Worm (Caenorhabditis elegans) whole organism, young adult: ENCODE measurements around the gene Y4C6B.7.

ENCODE experiments used
- B0035.1 ChIP-seq: sonication (generic microtip); optimal IDR thresholded peaks from 2 replicates; lab custom pipeline; 2016; ENCODE audit warnings: missing genetic modification characterization, mild to moderate bottlenecking, missing compliant biosample characterization, missing genotype, missing genetic modification reagents
- B0261.1 ChIP-seq: sonication (generic microtip); optimal IDR thresholded peaks from 2 replicates; lab custom pipeline; 2016; ENCODE audit warnings: mild to moderate bottlenecking, missing genetic modification characterization, moderate library complexity, missing compliant biosample characterization
- B0336.3 ChIP-seq: fragments of 200-800 bp; sonication (Bioruptor generic); IDR thresholded peaks from 2 replicates; pipeline ENCODE4 v1.3.6; 2022; ENCODE audit warnings: missing genetic modification characterization, missing compliant biosample characterization
- F23B12.7 ChIP-seq: sonication (generic microtip); optimal IDR thresholded peaks from 2 replicates; lab custom pipeline; 2017; ENCODE audit warnings: missing genetic modification characterization, mild to moderate bottlenecking, missing compliant biosample characterization, antibody characterized with exemption, moderate library complexity; ENCODE audit not compliant: insufficient read depth
- F33H1.4 ChIP-seq: fragments of 200-800 bp; sonication (Bioruptor generic); IDR thresholded peaks from 2 replicates; pipeline ENCODE4 v1.3.6; 2022; ENCODE audit warnings: missing genetic modification reagents, missing genetic modification characterization, missing compliant biosample characterization
- F37B4.10 ChIP-seq: fragments of 200-800 bp; sonication (Bioruptor generic); IDR thresholded peaks from 2 replicates; pipeline ENCODE4 v1.3.6; 2022; ENCODE audit warnings: missing genetic modification characterization, missing compliant biosample characterization
- F57A8.1 ChIP-seq: fragments of 200-800 bp; sonication (Bioruptor generic); optimal IDR thresholded peaks from 2 replicates; lab custom pipeline; 2018; ENCODE audit warnings: mild to moderate bottlenecking, missing genetic modification characterization, moderate library complexity, missing compliant biosample characterization
- K12H6.12 ChIP-seq: fragments of 200-800 bp; sonication (Bioruptor generic); optimal IDR thresholded peaks from 2 replicates; lab custom pipeline; 2018; ENCODE audit warnings: mild to moderate bottlenecking, missing genetic modification characterization, missing compliant biosample characterization
- T26A5.8 ChIP-seq: sonication (generic microtip); optimal IDR thresholded peaks from 2 replicates; lab custom pipeline; 2016; ENCODE audit warnings: missing genetic modification characterization, missing compliant biosample characterization
- Y53F4B.3 ChIP-seq: fragments of 200-800 bp; sonication (Bioruptor generic); IDR thresholded peaks from 2 replicates; pipeline ENCODE4 v1.3.6; 2022; ENCODE audit warnings: missing genetic modification reagents, missing genetic modification characterization, missing compliant biosample characterization
- Y56A3A.18 ChIP-seq: fragments of 200-800 bp; sonication (Bioruptor generic); IDR thresholded peaks from 2 replicates; pipeline ENCODE4 v1.3.6; 2022; ENCODE audit warnings: missing genetic modification reagents, missing genetic modification characterization, missing compliant biosample characterization
- Y79H2A.3 ChIP-seq: fragments of 200-800 bp; sonication (Bioruptor generic); conservative IDR thresholded peaks from 2 replicates; pipeline ENCODE4 v1.3.6; 2022; ENCODE audit warnings: missing genetic modification reagents, missing genetic modification characterization, missing compliant biosample characterization
- atf-7 ChIP-seq: sonication (generic microtip); optimal IDR thresholded peaks from 2 replicates; lab custom pipeline; 2017; ENCODE audit warnings: mild to moderate bottlenecking, missing genetic modification characterization, missing compliant biosample characterization
- attf-6 ChIP-seq: fragments of 200-800 bp; sonication (Bioruptor generic); IDR thresholded peaks from 2 replicates; pipeline ENCODE4 v1.3.6; 2022; ENCODE audit warnings: missing genetic modification reagents, missing genetic modification characterization, missing compliant biosample characterization
- bed-2 ChIP-seq: fragments of 200-800 bp; sonication (Bioruptor generic); IDR thresholded peaks from 2 replicates; pipeline ENCODE4 v1.3.6; 2022; ENCODE audit warnings: missing genetic modification reagents, missing genetic modification characterization, missing compliant biosample characterization
- ccch-3 ChIP-seq: fragments of 200-800 bp; sonication (Bioruptor generic); optimal IDR thresholded peaks from 2 replicates; lab custom pipeline; 2018; ENCODE audit warnings: mild to moderate bottlenecking, missing genetic modification characterization, missing compliant biosample characterization
- cebp-2 ChIP-seq: fragments of 200-800 bp; sonication (Bioruptor generic); IDR thresholded peaks from 2 replicates; pipeline ENCODE4 v1.3.6; 2022; ENCODE audit warnings: missing genetic modification characterization, missing compliant biosample characterization
- ceh-27 ChIP-seq: fragments of 200-800 bp; sonication (Bioruptor generic); optimal IDR thresholded peaks from 2 replicates; lab custom pipeline; 2018; ENCODE audit warnings: mild to moderate bottlenecking, missing genetic modification characterization, moderate library complexity, missing compliant biosample characterization
- ceh-40 ChIP-seq: fragments of 200-800 bp; sonication (Bioruptor generic); IDR thresholded peaks from 2 replicates; pipeline ENCODE4 v1.3.6; 2022; ENCODE audit warnings: missing genetic modification characterization, missing compliant biosample characterization
- ceh-79 ChIP-seq: sonication (generic microtip); optimal IDR thresholded peaks from 2 replicates; lab custom pipeline; 2017; ENCODE audit warnings: mild to moderate bottlenecking, missing genetic modification characterization, missing compliant biosample characterization
- egl-18 ChIP-seq: fragments of 200-800 bp; sonication (Bioruptor generic); IDR thresholded peaks from 2 replicates; pipeline ENCODE4 v1.3.6; 2022; ENCODE audit warnings: missing genetic modification reagents, missing genetic modification characterization, missing compliant biosample characterization
- ekl-4 ChIP-seq: fragments of 200-800 bp; sonication (Bioruptor generic); IDR thresholded peaks from 2 replicates; pipeline ENCODE4 v1.3.6; 2022; ENCODE audit warnings: missing genetic modification reagents, missing genetic modification characterization, missing compliant biosample characterization
- ets-4 ChIP-seq: fragments of 200-800 bp; sonication (Bioruptor generic); optimal IDR thresholded peaks from 2 replicates; lab custom pipeline; 2018; ENCODE audit warnings: mild to moderate bottlenecking, missing genetic modification characterization, missing compliant biosample characterization
- gei-17 ChIP-seq: fragments of 200-800 bp; sonication (Bioruptor generic); optimal IDR thresholded peaks from 2 replicates; lab custom pipeline; 2018; ENCODE audit warnings: mild to moderate bottlenecking, missing genetic modification characterization, missing compliant biosample characterization
- hmg-1.2 ChIP-seq: fragments of 200-800 bp; sonication (Bioruptor generic); IDR thresholded peaks from 2 replicates; pipeline ENCODE4 v1.3.6; 2022; ENCODE audit warnings: missing genetic modification reagents, missing genetic modification characterization, missing compliant biosample characterization
- hmg-20 ChIP-seq: fragments of 200-800 bp; sonication (Bioruptor generic); IDR thresholded peaks from 2 replicates; pipeline ENCODE4 v1.3.6; 2022; ENCODE audit warnings: missing genetic modification reagents, missing genetic modification characterization, missing compliant biosample characterization
- hrde-1 ChIP-seq: sonication (generic microtip); optimal IDR thresholded peaks from 2 replicates; lab custom pipeline; 2016; ENCODE audit warnings: missing genetic modification characterization, mild to moderate bottlenecking, missing compliant biosample characterization, moderate library complexity, missing genotype, missing genetic modification reagents, borderline replicate concordance
- hsf-1 ChIP-seq: fragments of 200-800 bp; sonication (Bioruptor generic); IDR thresholded peaks from 2 replicates; pipeline ENCODE4 v1.3.6; 2022; ENCODE audit warnings: missing genetic modification reagents, missing genetic modification characterization, missing compliant biosample characterization
- lin-40 ChIP-seq: sonication (generic microtip); optimal IDR thresholded peaks from 2 replicates; lab custom pipeline; 2016; ENCODE audit warnings: missing genetic modification characterization, mild to moderate bottlenecking, missing compliant biosample characterization, missing genotype, missing genetic modification reagents
- madf-3 ChIP-seq: fragments of 200-800 bp; sonication (Bioruptor generic); IDR thresholded peaks from 2 replicates; pipeline ENCODE4 v1.3.6; 2022; ENCODE audit warnings: missing genetic modification reagents, missing genetic modification characterization, missing compliant biosample characterization
- mcd-1 ChIP-seq: fragments of 200-800 bp; sonication (Bioruptor generic); IDR thresholded peaks from 2 replicates; pipeline ENCODE4 v1.3.6; 2022; ENCODE audit warnings: missing genetic modification reagents, missing genetic modification characterization, missing compliant biosample characterization
- nfyb-1 ChIP-seq: fragments of 200-800 bp; sonication (Bioruptor generic); IDR thresholded peaks from 2 replicates; pipeline ENCODE4 v1.3.6; 2022; ENCODE audit warnings: missing genetic modification reagents, missing genetic modification characterization, missing compliant biosample characterization
- nhr-179 ChIP-seq: sonication (generic microtip); optimal IDR thresholded peaks from 2 replicates; lab custom pipeline; 2016; ENCODE audit warnings: mild to moderate bottlenecking, missing genetic modification characterization, missing compliant biosample characterization
- nhr-90 ChIP-seq: sonication (generic microtip); optimal IDR thresholded peaks from 2 replicates; lab custom pipeline; 2016; ENCODE audit warnings: missing genotype, mild to moderate bottlenecking, missing genetic modification characterization, missing compliant biosample characterization
- pbrm-1 ChIP-seq: fragments of 200-800 bp; sonication (Bioruptor generic); IDR thresholded peaks from 2 replicates; pipeline ENCODE4 v1.3.6; 2022; ENCODE audit warnings: missing genetic modification reagents, missing genetic modification characterization, missing compliant biosample characterization
- repo-1 ChIP-seq: sonication (generic microtip); optimal IDR thresholded peaks from 2 replicates; lab custom pipeline; 2017; ENCODE audit warnings: mild to moderate bottlenecking, missing genetic modification characterization, missing compliant biosample characterization
- rpc-1 ChIP-seq, 2 experiments: fragments of 150-350 bp in 1 of 2; sonication (generic microtip) in 1 of 2; optimal IDR thresholded peaks; 2 replicates each; lab custom pipeline; 2014 to 2018; ENCODE audit warnings: missing biosample characterization in 1 of 2, missing genetic modification characterization in 1 of 2, missing genetic modification reagents in 1 of 2, missing genotype in 1 of 2
- sdz-38 ChIP-seq: sonication (generic microtip); optimal IDR thresholded peaks from 2 replicates; lab custom pipeline; 2016; ENCODE audit warnings: missing genotype, missing genetic modification characterization, missing compliant biosample characterization
- snpc-1.1 ChIP-seq: sonication (generic microtip); optimal IDR thresholded peaks from 2 replicates; lab custom pipeline; 2017; ENCODE audit warnings: missing genetic modification characterization, mild to moderate bottlenecking, missing compliant biosample characterization, antibody characterized with exemption, moderate library complexity, missing genotype, missing genetic modification reagents; ENCODE audit not compliant: insufficient read depth
- snpc-1.3 ChIP-seq: sonication (generic microtip); optimal IDR thresholded peaks from 2 replicates; lab custom pipeline; 2017; ENCODE audit warnings: missing genetic modification characterization, mild to moderate bottlenecking, missing compliant biosample characterization, antibody characterized with exemption, moderate library complexity, missing genotype, missing genetic modification reagents; ENCODE audit not compliant: insufficient read depth
- sptf-2 ChIP-seq: fragments of 200-800 bp; sonication (Bioruptor generic); optimal IDR thresholded peaks from 2 replicates; lab custom pipeline; 2018; ENCODE audit warnings: mild to moderate bottlenecking, missing genetic modification characterization, missing compliant biosample characterization
- tbp1 ChIP-seq: fragments of 200-800 bp; sonication (Bioruptor generic); optimal IDR thresholded peaks from 2 replicates; lab custom pipeline; 2018; ENCODE audit warnings: mild to moderate bottlenecking, missing genetic modification characterization, missing compliant biosample characterization
- tbx-9 ChIP-seq: sonication (generic microtip); optimal IDR thresholded peaks from 2 replicates; lab custom pipeline; 2016; ENCODE audit warnings: borderline replicate concordance, missing genetic modification characterization, inconsistent platforms, missing compliant biosample characterization
- tlf-1 ChIP-seq: fragments of 200-800 bp; sonication (Bioruptor generic); optimal IDR thresholded peaks from 2 replicates; lab custom pipeline; 2018; ENCODE audit warnings: mild to moderate bottlenecking, missing genetic modification characterization, missing compliant biosample characterization
- unc-130 ChIP-seq: sonication (generic microtip); optimal IDR thresholded peaks from 2 replicates; lab custom pipeline; 2016; ENCODE audit warnings: missing genetic modification reagents, missing genetic modification characterization, missing compliant biosample characterization
- unc-62 ChIP-seq: fragments of 150-350 bp; optimal IDR thresholded peaks from 2 replicates; lab custom pipeline; 2014; ENCODE audit warnings: missing biosample characterization, missing genetic modification reagents, missing genetic modification characterization
- zim-3 ChIP-seq: sonication (generic microtip); optimal IDR thresholded peaks from 2 replicates; lab custom pipeline; 2017; ENCODE audit warnings: mild to moderate bottlenecking, missing genetic modification characterization, moderate library complexity, missing compliant biosample characterization
- ztf-18 ChIP-seq: sonication (generic microtip); optimal IDR thresholded peaks from 2 replicates; lab custom pipeline; 2016; ENCODE audit warnings: missing genotype, mild to moderate bottlenecking, missing genetic modification characterization, missing compliant biosample characterization
- ztf-6 ChIP-seq: fragments of 200-800 bp; sonication (Bioruptor generic); IDR thresholded peaks from 2 replicates; pipeline ENCODE4 v1.3.6; 2022; ENCODE audit warnings: missing genetic modification reagents, missing genetic modification characterization, missing compliant biosample characterization

Gene Y4C6B.7

ce11 chrIV:5389951-5390350, 36.7 kb upstream of the Y4C6B.7 start (continued):
- no peak for TF ChIP-seq ztf-18 (tag; lab: Kevin White, UChicago)
- no peak for TF ChIP-seq sptf-2
- peak; percentile 24 for TF ChIP-seq tlf-1
- TF ChIP-seq madf-3 = no peak; the same call in 1 of the 2 replicates
- TF ChIP-seq F37B4.10 (GFP tag; lab: Robert Waterston, UW) = no peak
- TF ChIP-seq repo-1 (tag; lab: Kevin White, UChicago) = no peak
- TF ChIP-seq Y79H2A.3 (GFP tag; lab: Robert Waterston, UW) = no peak
- peak; percentile 22 for TF ChIP-seq tbp1 (GFP tag; lab: Kevin White, UChicago)
- TF ChIP-seq hsf-1 (GFP tag; lab: Robert Waterston, UW) = peak; percentile 73
- peak; percentile 67 for TF ChIP-seq hrde-1 (tag; lab: Kevin White, UChicago)
- peak; percentile 45; the same call in 1 of the 2 replicates for TF ChIP-seq mcd-1
- no peak for TF ChIP-seq ets-4 (GFP tag; lab: Kevin White, UChicago)
- TF ChIP-seq Y56A3A.18 (GFP tag; lab: Robert Waterston, UW) = 0 out of 2 replicates have a peak, but pooled peaks have one; percentile 27
- peak; percentile 84 for TF ChIP-seq attf-6 (GFP tag; lab: Robert Waterston, UW)
- TF ChIP-seq snpc-1.1 (tag; lab: Kevin White, UChicago) = no peak
- no peak for TF ChIP-seq sdz-38 (tag; lab: Kevin White, UChicago)
- TF ChIP-seq atf-7 (tag; lab: Kevin White, UChicago) = no peak
- TF ChIP-seq ekl-4 (GFP tag; lab: Robert Waterston, UW) = peak; percentile 70; the same call in 1 of the 2 replicates
- TF ChIP-seq B0336.3 (GFP tag; lab: Robert Waterston, UW) = peak; percentile 82
- TF ChIP-seq cebp-2 (GFP tag; lab: Robert Waterston, UW) = no peak
- no peak for TF ChIP-seq nhr-179 (tag; lab: Kevin White, UChicago)
- no peak for TF ChIP-seq T26A5.8 (tag; lab: Kevin White, UChicago)
- TF ChIP-seq ceh-27 = no peak
- TF ChIP-seq bed-2 (GFP tag; lab: Robert Waterston, UW) = no peak
- peak; percentile 39 for TF ChIP-seq F33H1.4 (GFP tag; lab: Robert Waterston, UW)
- no peak for TF ChIP-seq B0261.1 (tag; lab: Kevin White, UChicago)
- no peak for TF ChIP-seq ceh-40
- TF ChIP-seq F57A8.1 (GFP tag; lab: Kevin White, UChicago) = no peak
- TF ChIP-seq rpc-1 (optimal IDR thresholded peaks at IDR 0.05; lab: Kevin White, UChicago) = no peak
- no peak for TF ChIP-seq rpc-1 (tag; optimal IDR thresholded peaks at IDR 0.05; lab: Kevin White, UChicago)
- TF ChIP-seq nfyb-1 = no peak
- no peak for TF ChIP-seq nhr-90
- no peak for TF ChIP-seq B0035.1
- no peak for TF ChIP-seq lin-40 (tag; lab: Kevin White, UChicago)
- no peak for TF ChIP-seq unc-62
- no peak for TF ChIP-seq unc-130 (GFP tag; lab: Kevin White, UChicago)
- 0 out of 2 replicates have a peak, but pooled peaks have one; percentile 13 for TF ChIP-seq pbrm-1
- TF ChIP-seq snpc-1.3 (tag; lab: Kevin White, UChicago) = peak; percentile 71
- TF ChIP-seq K12H6.12 (tag; lab: Kevin White, UChicago) = no peak
- no peak for TF ChIP-seq ccch-3 (GFP tag; lab: Kevin White, UChicago)
- TF ChIP-seq hmg-20 (GFP tag; lab: Robert Waterston, UW) = no peak
- no peak for TF ChIP-seq ceh-79 (tag; lab: Kevin White, UChicago)
- TF ChIP-seq Y53F4B.3 (GFP tag; lab: Robert Waterston, UW) = no peak
- no peak for TF ChIP-seq hmg-1.2 (GFP tag; lab: Robert Waterston, UW)
- TF ChIP-seq gei-17 (GFP tag; lab: Kevin White, UChicago) = no peak
- no peak for TF ChIP-seq ztf-6
- no peak for TF ChIP-seq zim-3
- TF ChIP-seq tbx-9 (tag; lab: Kevin White, UChicago) = no peak
- TF ChIP-seq egl-18 (GFP tag; lab: Robert Waterston, UW) = no peak
- no peak for TF ChIP-seq F23B12.7 (tag; lab: Kevin White, UChicago)
